Fruit fly (Drosophila melanogaster) whole organism, adult: ENCODE results near the gene stac.

ENCODE experiments used
- CG11617 ChIP-seq: fragments of 200-800 bp; sonication (Bioruptor generic); optimal IDR thresholded peaks from 2 replicates; lab custom pipeline; 2017; ENCODE audit warnings: mild to moderate bottlenecking, missing biosample characterization, missing genetic modification reagents, missing genetic modification characterization
- CG12768 ChIP-seq: fragments of 200-800 bp; sonication (Bioruptor generic); optimal IDR thresholded peaks from 2 replicates; lab custom pipeline; 2017; ENCODE audit warnings: missing biosample characterization, missing genetic modification characterization, mild to moderate bottlenecking, moderate library complexity, missing genetic modification reagents
- CG14711 ChIP-seq: fragments of 200-800 bp; sonication (Bioruptor generic); optimal IDR thresholded peaks from 2 replicates; lab custom pipeline; 2018; ENCODE audit warnings: missing biosample characterization, mild to moderate bottlenecking, missing genetic modification characterization, moderate library complexity
- CG1620 ChIP-seq: fragments of 200-800 bp; sonication (Bioruptor generic); optimal IDR thresholded peaks from 2 replicates; lab custom pipeline; 2016; ENCODE audit warnings: missing biosample characterization, missing genetic modification characterization
- CG33017 ChIP-seq: fragments of 200-800 bp; sonication (Bioruptor generic); optimal IDR thresholded peaks from 2 replicates; lab custom pipeline; 2018; ENCODE audit warnings: missing biosample characterization, mild to moderate bottlenecking, missing genetic modification characterization, moderate library complexity
- CG5204 ChIP-seq: fragments of 200-800 bp; sonication (Bioruptor generic); optimal IDR thresholded peaks from 2 replicates; lab custom pipeline; 2016; ENCODE audit warnings: missing biosample characterization, missing genetic modification characterization
- CG7045 ChIP-seq: fragments of 200-800 bp; sonication (Bioruptor generic); optimal IDR thresholded peaks from 2 replicates; lab custom pipeline; 2017; ENCODE audit warnings: missing biosample characterization, mild to moderate bottlenecking, missing genetic modification characterization
- CG7101 ChIP-seq: fragments of 200-800 bp; sonication (Bioruptor generic); optimal IDR thresholded peaks from 2 replicates; lab custom pipeline; 2018; ENCODE audit warnings: missing biosample characterization, mild to moderate bottlenecking, missing genetic modification characterization, moderate library complexity
- Clk ChIP-seq: fragments of 200-800 bp; sonication (Bioruptor generic); optimal IDR thresholded peaks from 2 replicates; lab custom pipeline; 2017; ENCODE audit warnings: missing biosample characterization, missing genetic modification characterization
- Crg-1 ChIP-seq: fragments of 200-800 bp; sonication (Bioruptor generic); optimal IDR thresholded peaks from 2 replicates; lab custom pipeline; 2016; ENCODE audit warnings: missing biosample characterization, missing genetic modification characterization
- Hr96 ChIP-seq: fragments of 200-800 bp; sonication (Bioruptor generic); optimal IDR thresholded peaks from 2 replicates; lab custom pipeline; 2016; ENCODE audit warnings: missing biosample characterization, missing genetic modification characterization
- Mnt ChIP-seq: fragments of 200-800 bp; sonication (Bioruptor generic); optimal IDR thresholded peaks from 2 replicates; lab custom pipeline; 2016; ENCODE audit warnings: missing biosample characterization, mild to moderate bottlenecking, missing genetic modification characterization
- bab1 ChIP-seq: fragments of 200-800 bp; sonication (Bioruptor generic); optimal IDR thresholded peaks from 3 replicates; lab custom pipeline; 2019; ENCODE audit warnings: missing biosample characterization, mild to moderate bottlenecking, missing genetic modification characterization, moderate library complexity
- cic ChIP-seq: fragments of 200-800 bp; sonication (Bioruptor generic); optimal IDR thresholded peaks from 2 replicates; lab custom pipeline; 2017; ENCODE audit warnings: missing biosample characterization, mild to moderate bottlenecking, missing genetic modification characterization, moderate library complexity
- cnc ChIP-seq, 2 experiments: fragments of >200 bp; optimal IDR thresholded peaks; 2 replicates each; lab custom pipeline; 2017
- kay ChIP-seq: fragments of 200-800 bp; sonication (Bioruptor generic); peaks from one replicate; lab custom pipeline; 2016; ENCODE audit warnings: missing biosample characterization, missing genetic modification characterization, borderline replicate concordance
- ovo ChIP-seq: fragments of 200-800 bp; sonication (Bioruptor generic); optimal IDR thresholded peaks from 2 replicates; lab custom pipeline; 2016; ENCODE audit warnings: missing biosample characterization, missing genetic modification characterization
- pad ChIP-seq: fragments of 200-800 bp; sonication (Bioruptor generic); optimal IDR thresholded peaks from 3 replicates; lab custom pipeline; 2017; ENCODE audit warnings: missing biosample characterization, missing genetic modification characterization, mild to moderate bottlenecking, moderate library complexity, missing genetic modification reagents
- tj ChIP-seq: fragments of 200-800 bp; sonication (Bioruptor generic); optimal IDR thresholded peaks from 3 replicates; lab custom pipeline; 2017; ENCODE audit warnings: missing biosample characterization, mild to moderate bottlenecking, missing genetic modification characterization, moderate library complexity
- toe ChIP-seq: fragments of 200-800 bp; sonication (Bioruptor generic); optimal IDR thresholded peaks from 2 replicates; lab custom pipeline; 2016; ENCODE audit warnings: missing biosample characterization, missing genetic modification characterization

stac gene

DNA sequence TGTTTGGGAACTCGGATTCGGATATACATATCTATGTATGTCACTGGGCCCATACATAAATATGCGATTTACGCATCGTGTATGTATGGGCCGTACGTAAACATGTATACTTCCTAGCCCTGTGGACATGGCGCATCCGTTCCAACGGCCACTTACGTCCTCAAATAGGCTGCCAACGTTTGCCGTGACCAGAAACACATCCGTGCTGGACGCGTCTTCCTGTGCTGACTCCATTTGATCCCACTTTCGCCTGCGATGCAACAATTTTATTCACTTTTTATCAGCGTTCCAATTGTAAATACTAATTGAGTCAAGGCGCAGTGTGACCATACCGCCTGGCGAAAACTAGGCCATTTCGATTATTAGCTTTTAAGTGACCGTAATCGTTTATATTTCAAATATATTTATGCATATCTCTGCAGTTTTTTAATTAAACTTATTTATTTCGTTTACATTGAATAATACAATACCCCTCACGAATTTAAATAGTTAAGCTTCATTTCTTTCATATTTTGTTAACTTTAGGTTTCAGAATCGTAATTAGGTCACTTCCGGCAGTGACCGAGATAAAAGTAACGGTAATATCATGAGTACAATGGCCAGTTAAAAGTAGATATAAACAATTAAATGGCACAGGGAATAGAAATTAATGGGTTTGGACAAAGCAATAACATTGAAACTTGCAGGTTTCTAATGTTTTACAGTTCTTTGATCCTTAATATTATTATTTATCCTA is 11.1 kb upstream of the stac start, which contains the start of gene 5PtaseI:
Gene 5PtaseI (minus strand): TSS at position 336 of the 736 bp plus-strand sequence.
- TF ChIP-seq CG12768 (GFP tag; lab: Kevin White, UChicago) (no peak), CG1620 (no peak), tj (GFP tag; lab: Kevin White, UChicago) (peak; percentile 86), cnc (optimal IDR thresholded peaks at IDR 0.05; lab: Kevin White, UChicago) (no peak), CG5204 (GFP tag; lab: Kevin White, UChicago) (no peak), toe (no peak), Mnt (GFP tag; lab: Kevin White, UChicago) (no peak), Crg-1 (no peak), Clk (GFP tag; lab: Kevin White, UChicago) (no peak), bab1 (peak; percentile 14)

DNA sequence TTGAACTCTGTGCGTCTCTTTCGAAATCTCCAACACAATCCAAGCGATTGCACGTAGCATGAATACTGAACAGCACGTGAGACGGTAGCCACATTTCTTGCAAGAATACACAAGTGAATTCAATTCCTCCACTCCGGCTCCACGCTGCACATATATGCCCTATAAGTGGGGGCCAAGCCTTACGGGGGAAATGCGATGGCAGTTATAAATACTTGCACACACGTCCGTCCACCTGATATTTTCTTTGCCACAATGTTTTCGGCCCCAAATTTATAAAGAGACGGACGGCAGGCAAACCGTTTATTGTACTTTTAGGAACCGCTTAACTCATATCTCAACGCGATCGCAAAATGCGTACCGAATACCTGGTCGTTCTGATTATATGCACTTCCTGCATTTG is 10.1 kb upstream of the stac start, which contains the start of gene CG11786:
Gene CG11786 (plus strand): TSS at position 301 of the 400 bp plus-strand sequence.
- TF ChIP-seq ovo (GFP tag; lab: Kevin White, UChicago), result no peak
- no peak for TF ChIP-seq bab1
- no peak for TF ChIP-seq CG11617 (GFP tag; lab: Kevin White, UChicago)
- TF ChIP-seq toe, result no peak
- TF ChIP-seq Hr96 (GFP tag; lab: Kevin White, UChicago), result no peak
- no peak for TF ChIP-seq kay (GFP tag; lab: Kevin White, UChicago)
- no peak for TF ChIP-seq cnc (optimal IDR thresholded peaks at IDR 0.05; lab: Kevin White, UChicago)

DNA sequence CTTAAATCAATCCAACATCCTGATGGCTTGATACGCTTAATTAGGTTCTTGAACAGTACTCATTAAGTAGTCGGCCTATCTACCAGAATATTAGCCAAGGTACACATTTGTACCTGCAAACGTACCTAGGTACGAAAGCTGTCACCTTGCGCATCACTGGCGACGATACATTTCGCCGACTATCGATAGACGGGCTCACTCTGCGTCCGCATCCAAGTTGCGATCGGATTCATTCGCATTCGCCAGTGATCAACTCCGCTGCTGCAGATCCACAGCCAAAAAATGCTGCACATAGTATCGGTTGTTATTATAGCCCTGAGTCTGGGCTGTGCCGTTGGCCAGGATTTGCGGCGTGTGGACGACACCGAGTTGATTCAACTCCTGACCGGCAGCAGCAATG is 8.6 kb upstream of the stac start, which contains the start of gene CG11790:
Gene CG11790 (plus strand): TSS at position 203 of the 400 bp plus-strand sequence.
- TF ChIP-seq Clk (GFP tag; lab: Kevin White, UChicago), result no peak
- no peak for TF ChIP-seq cnc (optimal IDR thresholded peaks at IDR 0.05; lab: Kevin White, UChicago)
- peak; percentile 38 for TF ChIP-seq cic (GFP tag; lab: Kevin White, UChicago)
- TF ChIP-seq Hr96 (GFP tag; lab: Kevin White, UChicago), result no peak
- peak; percentile 5 for TF ChIP-seq CG12768 (GFP tag; lab: Kevin White, UChicago)
- no peak for TF ChIP-seq CG5204 (GFP tag; lab: Kevin White, UChicago)
- no peak for TF ChIP-seq ovo (GFP tag; lab: Kevin White, UChicago)
- peak; percentile 16 for TF ChIP-seq CG7101 (tag; lab: Kevin White, UChicago)
- TF ChIP-seq bab1, result peak; percentile 46
- no peak for TF ChIP-seq CG33017
- no peak for TF ChIP-seq Crg-1

DNA sequence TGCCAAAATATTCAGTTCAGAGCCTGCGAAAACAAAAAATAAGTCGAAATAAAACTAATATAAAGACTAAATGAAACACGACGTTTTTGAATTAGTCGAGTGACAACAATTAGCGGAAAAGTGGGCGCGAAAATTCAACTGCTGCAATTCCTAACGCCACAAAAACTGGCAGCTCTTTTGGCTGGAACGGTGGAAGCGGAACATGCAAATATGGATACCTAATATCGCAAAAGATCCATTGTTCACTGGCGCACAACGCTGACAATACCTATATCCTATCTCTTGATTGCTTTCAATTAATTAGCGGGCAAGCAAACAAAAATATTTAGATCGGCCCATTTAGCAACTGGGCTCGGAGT is 6.7 kb upstream of the stac start, which contains the start of gene CG11791:
Gene CG11791 (plus strand): TSS at position 234 of the 359 bp plus-strand sequence.
- no peak for TF ChIP-seq pad (GFP tag; lab: Kevin White, UChicago)
- TF ChIP-seq CG11617 (GFP tag; lab: Kevin White, UChicago), result no peak
- no peak for TF ChIP-seq Hr96 (GFP tag; lab: Kevin White, UChicago)

DNA sequence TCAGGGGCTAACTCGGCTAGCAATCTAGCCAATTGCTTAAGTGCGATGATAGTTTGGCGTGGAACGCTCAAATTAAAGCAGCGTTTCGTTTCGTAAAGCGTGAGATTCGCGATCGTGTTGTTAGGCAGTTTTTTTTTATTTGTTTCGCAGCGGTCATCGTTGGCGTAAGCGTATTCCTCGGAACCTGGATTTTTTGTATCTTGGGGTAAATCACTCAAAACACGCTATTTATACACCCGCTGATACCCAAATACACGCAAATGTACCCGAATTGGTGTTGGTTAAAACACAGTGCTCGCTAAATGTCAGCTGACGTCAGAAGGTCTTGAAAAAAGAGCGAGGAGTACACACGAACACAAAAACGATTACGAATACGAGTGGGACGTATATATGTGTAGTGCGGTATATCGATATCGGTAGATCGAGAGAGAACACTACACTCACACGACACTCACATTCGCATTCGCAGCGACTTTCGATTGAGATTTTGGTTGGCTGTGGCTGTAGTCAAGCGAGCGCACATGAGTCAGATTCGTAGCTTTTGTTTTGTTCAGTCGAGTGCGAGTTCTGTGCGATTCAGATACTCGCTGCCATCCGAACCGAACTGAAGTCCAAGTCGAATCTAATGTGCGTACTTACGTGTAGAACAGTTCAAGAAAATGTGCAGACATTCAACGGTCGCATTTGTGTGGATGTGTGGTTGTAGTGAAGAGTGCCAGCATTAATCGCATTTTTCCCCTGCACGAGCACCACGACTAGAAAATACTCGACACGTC is 6.2 kb upstream of the stac start:
- TF ChIP-seq Hr96 (GFP tag; lab: Kevin White, UChicago) (no peak), cnc (optimal IDR thresholded peaks at IDR 0.05; lab: Kevin White, UChicago) (no peak), CG5204 (GFP tag; lab: Kevin White, UChicago) (no peak), tj (GFP tag; lab: Kevin White, UChicago) (peak; percentile 68), CG7101 (tag; lab: Kevin White, UChicago) (peak; percentile 67), Mnt (GFP tag; lab: Kevin White, UChicago) (peak; percentile 87), pad (GFP tag; lab: Kevin White, UChicago) (peak; percentile 65), bab1 (peak; percentile 88), cic (GFP tag; lab: Kevin White, UChicago) (peak; percentile 95), CG1620 (peak; percentile 16), CG7045 (GFP tag; lab: Kevin White, UChicago) (peak; percentile 35), toe (no peak), kay (GFP tag; lab: Kevin White, UChicago) (peak; percentile 100), CG12768 (GFP tag; lab: Kevin White, UChicago) (peak; percentile 92), CG33017 (peak; percentile 82), Crg-1 (no peak), CG11617 (GFP tag; lab: Kevin White, UChicago) (peak; percentile 30), CG14711 (tag; lab: Kevin White, UChicago) (peak; percentile 42), Clk (GFP tag; lab: Kevin White, UChicago) (no peak), ovo (GFP tag; lab: Kevin White, UChicago) (peak; percentile 46)

DNA sequence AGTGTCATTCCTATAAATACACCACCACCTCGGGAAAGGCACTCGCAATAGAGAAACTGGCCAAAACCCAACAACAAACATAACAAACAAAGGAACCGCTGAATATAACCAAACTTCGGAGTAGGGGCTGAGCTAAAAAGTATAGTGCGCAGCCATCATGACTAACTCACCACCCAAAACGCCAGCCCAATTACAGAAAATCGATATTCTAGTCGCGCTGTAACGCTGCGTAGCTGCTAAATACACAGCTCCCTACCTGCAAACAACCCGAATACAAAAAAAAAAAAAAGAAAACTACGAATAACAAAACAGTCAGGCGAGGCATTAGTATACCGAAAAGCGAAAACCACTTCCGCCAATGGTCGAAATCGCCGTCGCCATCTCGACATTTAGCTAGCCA is 5.4 kb upstream of the stac start:
- TF ChIP-seq CG7045 (GFP tag; lab: Kevin White, UChicago) (no peak), CG11617 (GFP tag; lab: Kevin White, UChicago) (no peak), toe (no peak), Mnt (GFP tag; lab: Kevin White, UChicago) (no peak), cic (GFP tag; lab: Kevin White, UChicago) (no peak), CG1620 (no peak), Hr96 (GFP tag; lab: Kevin White, UChicago) (no peak), Crg-1 (no peak), CG33017 (no peak), CG14711 (tag; lab: Kevin White, UChicago) (no peak), CG7101 (tag; lab: Kevin White, UChicago) (no peak), pad (GFP tag; lab: Kevin White, UChicago) (no peak), tj (GFP tag; lab: Kevin White, UChicago) (no peak), cnc (optimal IDR thresholded peaks at IDR 0.05; lab: Kevin White, UChicago) (no peak), ovo (GFP tag; lab: Kevin White, UChicago) (no peak), CG5204 (GFP tag; lab: Kevin White, UChicago) (no peak), kay (GFP tag; lab: Kevin White, UChicago) (no peak)
